Worm (Caenorhabditis elegans): ENCODE results near the gene R09F10.1.

Gene R09F10.1

DNA sequence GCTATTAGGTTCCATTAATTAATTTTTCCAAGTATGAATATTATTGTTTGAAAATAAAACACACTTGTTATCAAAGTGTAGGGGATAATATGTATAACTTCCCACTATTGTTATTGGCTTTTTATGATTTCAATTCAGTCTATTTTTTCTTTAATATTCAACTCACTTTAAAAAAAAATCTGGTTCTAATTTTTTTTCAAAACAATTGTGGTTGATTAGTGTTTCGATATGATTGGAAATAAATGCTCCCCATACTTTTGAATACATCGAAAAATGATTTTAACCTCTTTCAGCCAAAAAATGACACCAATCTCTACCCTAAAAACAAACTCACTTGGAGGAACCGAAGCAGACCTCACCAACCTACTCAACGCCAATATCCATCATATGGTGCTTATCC is 17.0 kb downstream of the R09F10.1 start, which contains the start of gene F55E10.2:
TSS of gene F55E10.2 (plus strand) at position 301 of the 400 bp plus-strand sequence.
- TF ChIP-seq R02D3.7 (tag; optimal IDR thresholded peaks at IDR 0.05), result no peak
- TF ChIP-seq lir-3 (tag; optimal IDR thresholded peaks at IDR 0.05), result no peak
- TF ChIP-seq ama-1 (optimal IDR thresholded peaks at IDR 0.05), result no peak
- TF ChIP-seq Y5F2A.4 (GFP tag; optimal IDR thresholded peaks at IDR 0.05), result no peak
- TF ChIP-seq lin-1 (GFP tag; IDR thresholded peaks at IDR 0.05), result no peak
- TF ChIP-seq nhr-11 (tag; optimal IDR thresholded peaks at IDR 0.05), result no peak
- TF ChIP-seq nhr-10 (tag; optimal IDR thresholded peaks at IDR 0.05), result no peak
- no peak for TF ChIP-seq Y105C5A.15 (GFP tag; IDR thresholded peaks at IDR 0.05)
- TF ChIP-seq mep-1 (tag; optimal IDR thresholded peaks at IDR 0.05), result no peak
- no peak for TF ChIP-seq sdz-12 (GFP tag; optimal IDR thresholded peaks at IDR 0.05)
- no peak for TF ChIP-seq tra-1 (GFP tag; IDR thresholded peaks at IDR 0.05)
- no peak for TF ChIP-seq mdl-1 (tag; optimal IDR thresholded peaks at IDR 0.05)
- TF ChIP-seq ztf-11 (tag; optimal IDR thresholded peaks at IDR 0.05), result no peak
- TF ChIP-seq tag-97 (GFP tag; IDR thresholded peaks at IDR 0.05), result no peak
- no peak for TF ChIP-seq lsy-2 (tag; optimal IDR thresholded peaks at IDR 0.05)
- TF ChIP-seq cey-2 (tag; optimal IDR thresholded peaks at IDR 0.05; ENCODE audit: borderline replicate concordance, insufficient read depth), result no peak
- TF ChIP-seq zfp-2 (tag; optimal IDR thresholded peaks at IDR 0.05), result no peak

DNA sequence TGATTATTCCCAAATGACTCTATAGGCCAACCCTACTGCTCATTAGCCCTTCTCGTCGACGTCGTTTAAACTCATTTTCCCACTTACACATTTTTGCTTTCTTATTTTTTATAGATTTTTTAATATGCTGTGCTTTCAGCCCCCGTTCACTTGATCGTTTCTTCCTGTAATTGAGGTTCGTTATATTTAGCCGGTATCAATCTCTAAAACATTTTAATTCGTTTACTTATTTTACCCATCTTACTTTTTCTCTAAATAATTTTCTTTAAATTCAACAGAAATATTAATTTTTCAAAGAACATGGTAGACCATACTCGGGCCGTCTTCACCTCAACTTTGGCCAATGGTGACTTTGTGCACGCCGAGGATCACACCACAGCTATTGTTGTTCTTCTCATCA is 18.3 kb downstream of the R09F10.1 start, which contains the start of gene F55E10.1:
TSS of gene F55E10.1 (plus strand) at position 301 of the 400 bp plus-strand sequence.
- no peak for TF ChIP-seq duxl-1 (tag; optimal IDR thresholded peaks at IDR 0.05; ENCODE audit: poor library complexity)
- no peak for TF ChIP-seq mes-2 (tag; optimal IDR thresholded peaks at IDR 0.05; ENCODE audit: poor library complexity, severe bottlenecking)
- TF ChIP-seq dve-1 (tag; optimal IDR thresholded peaks at IDR 0.05; ENCODE audit: insufficient read depth), result no peak

DNA sequence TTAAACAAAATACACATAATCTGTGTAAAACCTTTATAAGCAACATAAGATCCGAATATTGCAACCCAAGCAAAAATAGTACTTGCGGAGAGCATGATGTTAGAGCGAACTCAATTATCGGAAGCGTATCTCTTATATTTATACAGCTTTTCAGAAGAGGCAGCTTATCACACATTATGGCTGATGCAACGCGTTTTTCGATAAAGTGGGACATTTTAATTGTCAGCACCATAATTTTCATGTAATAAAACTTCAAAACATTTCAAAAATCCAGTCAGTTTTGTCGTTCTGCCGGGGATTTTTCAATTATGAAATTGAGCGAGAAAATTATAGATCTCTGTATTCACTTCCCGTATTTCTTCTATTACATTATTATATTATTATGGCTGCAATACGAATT is 22.9 kb downstream of the R09F10.1 start, which contains the start of gene drd-5:
TSS of gene drd-5 (minus strand) at position 101 of the 400 bp plus-strand sequence.
- no peak for TF ChIP-seq aly-2 (tag; optimal IDR thresholded peaks at IDR 0.05)
- no peak for TF ChIP-seq vab-7 (GFP tag; IDR thresholded peaks at IDR 0.05)
- TF ChIP-seq nhr-237 (tag; optimal IDR thresholded peaks at IDR 0.05), result no peak
- TF ChIP-seq ceh-44 (GFP tag; IDR thresholded peaks at IDR 0.05), result no peak
- TF ChIP-seq hlh-11 (tag; optimal IDR thresholded peaks at IDR 0.05), result no peak
- TF ChIP-seq attf-4 (tag; optimal IDR thresholded peaks at IDR 0.05), result no peak
- peak; percentile 32 for TF ChIP-seq dve-1 (tag; optimal IDR thresholded peaks at IDR 0.05; ENCODE audit: insufficient read depth)
- TF ChIP-seq daf-16 (GFP tag; optimal IDR thresholded peaks at IDR 0.05), result no peak
- TF ChIP-seq daf-16 (tag; optimal IDR thresholded peaks at IDR 0.05), result no peak
- TF ChIP-seq lin-1 (GFP tag; IDR thresholded peaks at IDR 0.05), result no peak
- no peak for TF ChIP-seq nhr-41 (GFP tag; IDR thresholded peaks at IDR 0.05)
- no peak for TF ChIP-seq dmd-8 (GFP tag; IDR thresholded peaks at IDR 0.05)
- peak; percentile 33 for TF ChIP-seq pqm-1 (tag; optimal IDR thresholded peaks at IDR 0.05)

DNA sequence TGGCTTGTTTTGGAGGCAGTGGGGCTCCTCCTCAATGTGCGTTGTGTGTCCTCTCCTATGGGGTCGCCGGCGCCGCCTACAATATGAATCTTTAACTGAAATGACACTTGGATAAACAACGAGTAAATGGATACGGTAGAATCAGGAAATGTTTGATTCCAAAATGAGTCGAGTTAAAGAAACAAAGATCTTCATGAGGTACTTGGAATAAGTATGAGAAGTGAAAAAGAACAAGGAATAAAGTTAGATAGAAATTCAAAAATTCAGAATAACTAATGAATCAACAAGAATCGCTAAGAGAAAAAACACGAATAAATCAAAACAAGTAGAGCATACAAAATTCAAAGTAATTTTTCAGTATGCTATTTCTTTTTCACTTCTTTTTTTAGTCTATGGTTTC is 27.6 kb downstream of the R09F10.1 start, which contains the start of gene npr-28:
TSS of gene npr-28 (minus strand) at position 101 of the 400 bp plus-strand sequence.
- no peak for TF ChIP-seq snpc-1.2 (GFP tag; IDR thresholded peaks at IDR 0.05)
- TF ChIP-seq lin-38 (GFP tag; IDR thresholded peaks at IDR 0.05), result no peak
- no peak for TF ChIP-seq F10B5.3 (tag; optimal IDR thresholded peaks at IDR 0.05)
- no peak for TF ChIP-seq F26F4.8 (GFP tag; conservative IDR thresholded peaks at IDR 0.05)
- TF ChIP-seq aha-1 (tag), result peak; percentile 70
- no peak for TF ChIP-seq lin-1 (GFP tag; IDR thresholded peaks at IDR 0.05)

Measured in whole organism, L4 larva.